Worm (Caenorhabditis elegans) whole organism, L1 larva: ENCODE data around the gene C25E10.13.

Experiments
- C04F5.9 ChIP-seq: sonication (generic microtip); optimal IDR thresholded peaks from 2 replicates; lab custom pipeline; 2016; ENCODE audit warnings: missing genetic modification characterization, missing compliant biosample characterization
- ama-1 ChIP-seq: fragments of 150-350 bp; optimal IDR thresholded peaks from 2 replicates; lab custom pipeline; 2014
- elt-3 ChIP-seq, 6 experiments: fragments of 150-350 bp in 1 of 6; sonication (generic microtip); optimal IDR thresholded peaks; 2 replicates each; lab custom pipeline; 2017 to 2018; ENCODE audit warnings: missing biosample characterization in 6 of 6, missing genetic modification characterization in 6 of 6, inconsistent platforms in 1 of 6
- mep-1 ChIP-seq: fragments of 150-350 bp; optimal IDR thresholded peaks from 2 replicates; lab custom pipeline; 2014; ENCODE audit warnings: missing biosample characterization, missing genetic modification characterization
- nhr-12 ChIP-seq: sonication (generic microtip); optimal IDR thresholded peaks from 2 replicates; lab custom pipeline; 2017; ENCODE audit warnings: missing biosample characterization, missing genetic modification characterization

ce11 chrV:9030248-9030647, 29.3 kb upstream of the C25E10.13 start, which contains the start of gene C25E10.5:
- TF ChIP-seq nhr-12 (tag; lab: Kevin White, UChicago) (no peak), C04F5.9 (tag; lab: Kevin White, UChicago) (no peak), ama-1 (lab: Kevin White, UChicago) (no peak), mep-1 (tag; lab: Kevin White, UChicago) (no peak), elt-3 (tag; optimal IDR thresholded peaks at IDR 0.05; lab: Kevin White, UChicago) (no peak)
